Fruit fly (Drosophila melanogaster) S2 (cell line): ENCODE measurements around the gene CG1979.

Source experiments
- CG8478 ChIP-seq: fragments of >200 bp; optimal IDR thresholded peaks from 2 replicates; lab custom pipeline; 2018
- CTCF ChIP-seq, 2 experiments: fragments of >200 bp; optimal IDR thresholded peaks; 2 replicates each; lab custom pipeline; 2018

DNA sequence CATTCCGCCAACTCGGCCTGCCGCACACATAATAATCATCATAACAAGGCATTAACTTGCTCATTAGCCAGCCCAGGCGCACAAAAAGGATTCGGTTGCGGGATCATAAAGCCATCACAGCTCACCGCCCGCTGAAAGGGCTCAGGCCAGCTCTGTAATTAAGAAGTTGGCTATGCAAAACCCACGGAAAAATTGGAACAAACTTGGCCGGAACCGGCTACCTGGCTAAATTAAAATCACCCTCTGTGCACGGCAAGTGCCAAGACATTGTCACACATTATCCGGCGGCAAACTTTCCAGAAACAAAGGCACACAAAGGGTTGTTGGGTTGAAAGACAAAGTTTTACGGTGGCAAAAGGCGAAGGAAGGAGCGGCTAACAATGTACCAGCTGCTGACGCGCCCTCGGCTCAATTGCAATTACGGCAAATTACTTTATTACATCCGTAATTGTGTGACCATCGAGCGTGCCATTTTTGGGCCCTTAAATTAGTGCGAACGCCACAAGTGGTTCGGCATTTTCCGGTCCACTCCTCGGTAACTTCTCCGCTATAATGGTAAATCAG, 18.6 kb upstream of the CG1979 start:
- no peak for TF ChIP-seq CG8478
- no peak for TF ChIP-seq CTCF (optimal IDR thresholded peaks at IDR 0.05; lab: Kevin White, UChicago)
